ENCODE assay signal across 5 fruit fly cellular contexts in the genomic region with DNA sequence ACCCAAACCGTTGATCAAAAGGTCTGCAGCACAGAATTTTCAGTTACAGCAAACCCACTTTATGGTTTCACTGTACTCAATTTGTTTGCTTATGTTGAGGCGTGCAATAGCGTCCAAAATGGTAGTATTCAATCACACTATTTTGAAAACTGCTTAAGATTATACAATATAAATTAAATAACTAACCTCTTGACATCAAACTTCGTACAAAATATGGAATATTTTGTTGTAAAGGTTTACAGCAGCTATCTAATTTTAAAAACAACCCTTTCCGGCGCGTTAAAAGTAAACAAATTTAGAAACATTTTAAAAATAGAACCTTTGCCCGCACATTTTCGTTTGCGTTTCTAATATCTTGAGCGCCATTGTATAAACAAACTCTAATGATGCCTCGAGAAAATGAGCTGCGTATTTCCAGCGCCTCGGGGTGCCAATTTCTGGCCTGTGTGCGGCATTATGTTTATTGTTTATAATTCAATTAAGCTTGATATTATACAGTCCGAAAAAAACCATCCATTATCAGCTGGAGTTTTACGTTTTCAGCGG.
TF ChIP-seq lines count a peak whose summit lies in the region.

No protein-coding gene starts in this region.

- TF ChIP-seq CTCF in whole organism, embryonic (GFP tag; optimal IDR thresholded peaks at IDR 0.05; lab: Kevin White, UChicago): no peak

TF ChIP-seq in whole organism, adult, 20 proteins besides CTCF, POLR2A, EP300 and RAD21:
- TF ChIP-seq kay (GFP tag; lab: Kevin White, UChicago; ENCODE audit: borderline replicate concordance) (peak; percentile 35), CG11617 (GFP tag; optimal IDR thresholded peaks at IDR 0.05; lab: Kevin White, UChicago) (no peak)

TF ChIP-seq in whole organism, embryonic, 481 proteins besides CTCF, POLR2A, EP300 and RAD21 (continues in another document):
- TF ChIP-seq Dll (GFP tag; IDR thresholded peaks at IDR 0.05; lab: Robert Waterston, UW; ENCODE audit: partially characterized antibody) (peak; percentile 7; the same call in 1 of the 4 replicates), gfzf (GFP tag; optimal IDR thresholded peaks at IDR 0.05; lab: Kevin White, UChicago) (no peak), Dad (GFP tag; optimal IDR thresholded peaks at IDR 0.05; lab: Kevin White, UChicago) (no peak), org-1 (GFP tag; optimal IDR thresholded peaks at IDR 0.05; lab: Kevin White, UChicago) (no peak), CG1603 (tag; optimal IDR thresholded peaks at IDR 0.05; lab: Kevin White, UChicago) (no peak), CG14667 (GFP tag; IDR thresholded peaks at IDR 0.05; lab: Robert Waterston, UW) (no peak), CG9609 (GFP tag; optimal IDR thresholded peaks at IDR 0.05; lab: Kevin White, UChicago) (no peak), HLH3B (GFP tag; IDR thresholded peaks at IDR 0.05; lab: Robert Waterston, UW) (no peak), slou (GFP tag; optimal IDR thresholded peaks at IDR 0.05; lab: Kevin White, UChicago) (no peak), Awh (GFP tag; IDR thresholded peaks at IDR 0.05; lab: Robert Waterston, UW) (no peak), sob (GFP tag; IDR thresholded peaks at IDR 0.05; lab: Robert Waterston, UW) (no peak), Stat92E (GFP tag; optimal IDR thresholded peaks at IDR 0.05; lab: Kevin White, UChicago) (peak in 1 of 3 experiments; percentile 84), CG3726 (GFP tag; IDR thresholded peaks at IDR 0.05; lab: Robert Waterston, UW) (no peak), CG1024 (GFP tag; IDR thresholded peaks at IDR 0.05; lab: Robert Waterston, UW) (no peak), E2f2 (GFP tag; IDR thresholded peaks at IDR 0.05; lab: Robert Waterston, UW) (no peak), CG9797 (GFP tag; optimal IDR thresholded peaks at IDR 0.05; lab: Kevin White, UChicago) (no peak), Fer3 (tag; optimal IDR thresholded peaks at IDR 0.05; lab: Kevin White, UChicago) (no peak), CG7556 (GFP tag; optimal IDR thresholded peaks at IDR 0.05; lab: Kevin White, UChicago) (peak; percentile 52), tna (GFP tag; IDR thresholded peaks at IDR 0.05; lab: Robert Waterston, UW; ENCODE audit: partially characterized antibody) (no peak), chn (GFP tag; optimal IDR thresholded peaks at IDR 0.05; lab: Kevin White, UChicago) (no peak), CG3407 (GFP tag; optimal IDR thresholded peaks at IDR 0.05; lab: Kevin White, UChicago) (no peak)

TF ChIP-seq in whole organism, prepupa, 60 proteins besides CTCF, POLR2A, EP300 and RAD21:
- TF ChIP-seq CG32006 (GFP tag; optimal IDR thresholded peaks at IDR 0.05; lab: Kevin White, UChicago) (peak; percentile 28), CG6163 (GFP tag; IDR thresholded peaks at IDR 0.05; lab: Robert Waterston, UW) (0 out of 3 replicates have a peak, but pooled peaks have one; percentile 5), eg (GFP tag; IDR thresholded peaks at IDR 0.05; lab: Robert Waterston, UW) (0 out of 3 replicates have a peak, but pooled peaks have one; percentile 8), cyc (GFP tag; optimal IDR thresholded peaks at IDR 0.05; lab: Kevin White, UChicago) (no peak), CG15336 (GFP tag; IDR thresholded peaks at IDR 0.05; lab: Robert Waterston, UW) (0 out of 2 replicates have a peak, but pooled peaks have one; percentile 7), net (GFP tag; optimal IDR thresholded peaks at IDR 0.05; lab: Kevin White, UChicago) (no peak), dac (GFP tag; optimal IDR thresholded peaks at IDR 0.05; lab: Kevin White, UChicago) (peak; percentile 13), CG3919 (GFP tag; optimal IDR thresholded peaks at IDR 0.05; lab: Kevin White, UChicago) (no peak), CG6792 (GFP tag; optimal IDR thresholded peaks at IDR 0.05; lab: Kevin White, UChicago) (no peak), salr (GFP tag; optimal IDR thresholded peaks at IDR 0.05; lab: Kevin White, UChicago) (no peak), Eip78C (GFP tag; lab: Kevin White, UChicago) (peak; percentile 75)

TF ChIP-seq in whole organism, pupa, 21 proteins besides CTCF, POLR2A, EP300 and RAD21:
- TF ChIP-seq CG32121 (GFP tag; IDR thresholded peaks at IDR 0.05; lab: Robert Waterston, UW) (0 out of 2 replicates have a peak, but pooled peaks have one; percentile 12), gl (tag; optimal IDR thresholded peaks at IDR 0.05; lab: Kevin White, UChicago) (no peak)
TF ChIP-seq in whole organism, pupa: peak in this region for 1.

TF ChIP-seq in whole organism, wandering third instar larva, 38 proteins besides CTCF, POLR2A, EP300 and RAD21:
- TF ChIP-seq usp (GFP tag; optimal IDR thresholded peaks at IDR 0.05; lab: Kevin White, UChicago) (no peak), Rel (GFP tag; optimal IDR thresholded peaks at IDR 0.05; lab: Kevin White, UChicago) (no peak), Rel (tag; optimal IDR thresholded peaks at IDR 0.05; lab: Kevin White, UChicago) (no peak), Dfd (GFP tag; optimal IDR thresholded peaks at IDR 0.05; lab: Kevin White, UChicago) (no peak), sv (GFP tag; optimal IDR thresholded peaks at IDR 0.05; lab: Kevin White, UChicago) (peak; percentile 28), dl (GFP tag; optimal IDR thresholded peaks at IDR 0.05; lab: Kevin White, UChicago; ENCODE audit: insufficient read depth in 1 of 2, partially characterized antibody in 2 of 2) (no peak), Vsx2 (GFP tag; optimal IDR thresholded peaks at IDR 0.05; lab: Kevin White, UChicago; ENCODE audit: partially characterized antibody) (no peak)
